Fruit fly (Drosophila melanogaster) whole organism, embryonic: ENCODE results near the gene CG14017.
A peak's percentile ranks its signal among the peaks of the same experiment; 100 is the strongest.

Experiments
- CG10654 ChIP-seq: fragments of 200-800 bp; sonication (Bioruptor generic); optimal IDR thresholded peaks from 2 replicates; lab custom pipeline; 2016; ENCODE audit warnings: missing biosample characterization, missing genetic modification characterization
- CG12219 ChIP-seq: fragments of 200-800 bp; sonication (Bioruptor generic); optimal IDR thresholded peaks from 3 replicates; lab custom pipeline; 2018; ENCODE audit warnings: missing biosample characterization, mild to moderate bottlenecking, missing genetic modification characterization
- CG13287 ChIP-seq: fragments of 200-800 bp; sonication (Bioruptor generic); IDR thresholded peaks from 2 replicates; pipeline ENCODE4 v1.3.6; 2022; ENCODE audit warnings: missing biosample characterization, missing genetic modification characterization; ENCODE audit not compliant: partially characterized antibody
- CG13296 ChIP-seq: fragments of 200-800 bp; sonication (Bioruptor generic); optimal IDR thresholded peaks from 3 replicates; lab custom pipeline; 2018; ENCODE audit warnings: missing biosample characterization, mild to moderate bottlenecking, missing genetic modification characterization
- CG13424 ChIP-seq: fragments of 200-800 bp; sonication (Bioruptor generic); optimal IDR thresholded peaks from 2 replicates; lab custom pipeline; 2019; ENCODE audit warnings: missing biosample characterization, mild to moderate bottlenecking, missing genetic modification characterization, moderate library complexity
- CG14667 ChIP-seq: fragments of 200-800 bp; sonication (Bioruptor generic); IDR thresholded peaks from 2 replicates; pipeline ENCODE4 v1.3.6; 2022; ENCODE audit warnings: missing biosample characterization, missing genetic modification characterization
- CG16863 ChIP-seq: fragments of 200-800 bp; sonication (Bioruptor generic); optimal IDR thresholded peaks from 3 replicates; lab custom pipeline; 2016; ENCODE audit warnings: missing biosample characterization, missing genetic modification characterization
- CG17385 ChIP-seq: fragments of 200-800 bp; sonication (Bioruptor generic); optimal IDR thresholded peaks from 3 replicates; lab custom pipeline; 2018; ENCODE audit warnings: missing biosample characterization, mild to moderate bottlenecking, missing genetic modification characterization
- CG31388 ChIP-seq: fragments of 200-800 bp; sonication (Bioruptor generic); optimal IDR thresholded peaks from 2 replicates; lab custom pipeline; 2016; ENCODE audit warnings: missing biosample characterization, missing genetic modification characterization
- CG3281 ChIP-seq: fragments of 200-800 bp; sonication (Bioruptor generic); optimal IDR thresholded peaks from 3 replicates; lab custom pipeline; 2017; ENCODE audit warnings: missing biosample characterization, mild to moderate bottlenecking, missing genetic modification characterization
- CG43689 ChIP-seq: fragments of 200-800 bp; sonication (Bioruptor generic); IDR thresholded peaks from 2 replicates; pipeline ENCODE4 v1.3.6; 2022; ENCODE audit warnings: missing biosample characterization, missing genetic modification characterization
- CG6254 ChIP-seq: fragments of 200-800 bp; sonication (Bioruptor generic); optimal IDR thresholded peaks from 3 replicates; lab custom pipeline; 2017; ENCODE audit warnings: mild to moderate bottlenecking, missing biosample characterization, missing genetic modification reagents, missing genetic modification characterization
- CG7839 ChIP-seq: fragments of 200-800 bp; sonication (Bioruptor generic); optimal IDR thresholded peaks from 3 replicates; lab custom pipeline; 2018; ENCODE audit warnings: missing biosample characterization, mild to moderate bottlenecking, missing genetic modification characterization, moderate library complexity
- CG7987 ChIP-seq: fragments of 200-800 bp; sonication (Bioruptor generic); optimal IDR thresholded peaks from 2 replicates; lab custom pipeline; 2018; ENCODE audit warnings: missing biosample characterization, mild to moderate bottlenecking, missing genetic modification characterization, moderate library complexity
- CG8089 ChIP-seq: fragments of 200-800 bp; sonication (Bioruptor generic); optimal IDR thresholded peaks from 3 replicates; lab custom pipeline; 2016; ENCODE audit warnings: missing biosample characterization, missing genetic modification characterization
- CG8765 ChIP-seq: fragments of 200-800 bp; sonication (Bioruptor generic); IDR thresholded peaks from 2 replicates; pipeline ENCODE4 v1.3.6; 2022; ENCODE audit warnings: missing biosample characterization, missing genetic modification characterization
- CG9609 ChIP-seq: fragments of 200-800 bp; sonication (Bioruptor generic); optimal IDR thresholded peaks from 3 replicates; lab custom pipeline; 2016; ENCODE audit warnings: missing biosample characterization, missing genetic modification characterization
- CG9932 ChIP-seq: fragments of 200-800 bp; sonication (Bioruptor generic); IDR thresholded peaks from 2 replicates; pipeline ENCODE4 v1.3.6; 2022; ENCODE audit warnings: missing biosample characterization, missing genetic modification characterization
- CHES-1-like ChIP-seq: fragments of 200-800 bp; sonication (Bioruptor generic); optimal IDR thresholded peaks from 2 replicates; lab custom pipeline; 2016; ENCODE audit warnings: missing biosample characterization, missing genetic modification characterization
- CTCF ChIP-seq: fragments of 200-800 bp; sonication (Bioruptor generic); optimal IDR thresholded peaks from 2 replicates; lab custom pipeline; 2017; ENCODE audit warnings: missing biosample characterization, mild to moderate bottlenecking, missing genetic modification characterization, moderate library complexity
- Dad ChIP-seq: fragments of 200-800 bp; sonication (Bioruptor generic); optimal IDR thresholded peaks from 3 replicates; lab custom pipeline; 2016; ENCODE audit warnings: missing biosample characterization, missing genetic modification characterization
- Dip2 ChIP-seq: fragments of 200-800 bp; sonication (Bioruptor generic); IDR thresholded peaks from 2 replicates; pipeline ENCODE4 v1.3.6; 2022; ENCODE audit warnings: missing biosample characterization, missing genetic modification characterization
- E2f1 ChIP-seq: fragments of 200-800 bp; sonication (Bioruptor generic); IDR thresholded peaks from 2 replicates; pipeline ENCODE4 v1.3.6; 2022; ENCODE audit warnings: missing biosample characterization, missing genetic modification characterization
- Ets97D ChIP-seq: fragments of 200-800 bp; sonication (Bioruptor generic); optimal IDR thresholded peaks from 3 replicates; lab custom pipeline; 2016; ENCODE audit warnings: missing biosample characterization, missing genetic modification characterization
- H2.0 ChIP-seq: fragments of 200-800 bp; sonication (Bioruptor generic); IDR thresholded peaks from 2 replicates; pipeline ENCODE4 v1.3.6; 2022; ENCODE audit warnings: missing biosample characterization, missing genetic modification characterization
- Hand ChIP-seq: fragments of 200-800 bp; sonication (Bioruptor generic); optimal IDR thresholded peaks from 2 replicates; lab custom pipeline; 2017; ENCODE audit warnings: mild to moderate bottlenecking, missing biosample characterization, missing genetic modification reagents, missing genetic modification characterization
- Hr3 ChIP-seq: fragments of 200-800 bp; sonication (Bioruptor generic); optimal IDR thresholded peaks from 3 replicates; lab custom pipeline; 2016; ENCODE audit warnings: missing biosample characterization, missing genetic modification characterization
- Jarid2 ChIP-seq: fragments of 200-800 bp; sonication (Bioruptor generic); optimal IDR thresholded peaks from 3 replicates; lab custom pipeline; 2017; ENCODE audit warnings: mild to moderate bottlenecking, missing biosample characterization, missing genetic modification reagents, missing genetic modification characterization
- MESR4 ChIP-seq: fragments of 200-800 bp; sonication (Bioruptor generic); optimal IDR thresholded peaks from 2 replicates; lab custom pipeline; 2018; ENCODE audit warnings: missing biosample characterization, mild to moderate bottlenecking, missing genetic modification characterization, moderate library complexity
- NC2β ChIP-seq: fragments of 200-800 bp; sonication (Bioruptor generic); optimal IDR thresholded peaks from 2 replicates; lab custom pipeline; 2016; ENCODE audit warnings: missing biosample characterization, missing genetic modification characterization
- Nf-YC ChIP-seq: fragments of 200-800 bp; optimal IDR thresholded peaks from 3 replicates; lab custom pipeline; 2019; ENCODE audit warnings: missing biosample characterization, mild to moderate bottlenecking, missing genetic modification characterization, moderate library complexity
- PHDP ChIP-seq: fragments of 200-800 bp; sonication (Bioruptor generic); optimal IDR thresholded peaks from 3 replicates; lab custom pipeline; 2018; ENCODE audit warnings: missing biosample characterization, mild to moderate bottlenecking, missing genetic modification characterization, moderate library complexity
- Rx ChIP-seq: fragments of 200-800 bp; sonication (Bioruptor generic); IDR thresholded peaks from 2 replicates; pipeline ENCODE4 v1.3.6; 2022; ENCODE audit warnings: missing biosample characterization, missing genetic modification characterization
- Sry-δ ChIP-seq: fragments of 200-800 bp; sonication (Bioruptor generic); optimal IDR thresholded peaks from 2 replicates; lab custom pipeline; 2016; ENCODE audit warnings: missing biosample characterization, missing genetic modification characterization
- Trl ChIP-seq, 3 experiments: fragments of >200 bp in 2 of 3; fragments of 200-800 bp in 1 of 3; sonication (Bioruptor generic) in 1 of 3; optimal IDR thresholded peaks; 2 replicates in 1 of 3; 3 replicates in 2 of 3; lab custom pipeline; 2016 to 2017; ENCODE audit warnings: missing biosample characterization in 1 of 3, missing genetic modification characterization in 1 of 3
- Vsx1 ChIP-seq: fragments of 200-800 bp; sonication (Bioruptor generic); optimal IDR thresholded peaks from 2 replicates; lab custom pipeline; 2017; ENCODE audit warnings: missing biosample characterization, mild to moderate bottlenecking, missing genetic modification characterization, missing genetic modification reagents
- ato ChIP-seq: fragments of 200-800 bp; sonication (Bioruptor generic); IDR thresholded peaks from 2 replicates; pipeline ENCODE4 v1.3.6; 2022; ENCODE audit warnings: missing biosample characterization, missing genetic modification characterization; ENCODE audit not compliant: partially characterized antibody
- bab2 ChIP-seq: fragments of 200-800 bp; sonication (Bioruptor generic); optimal IDR thresholded peaks from 2 replicates; lab custom pipeline; 2016; ENCODE audit warnings: missing biosample characterization, missing genetic modification characterization
- danr ChIP-seq: fragments of 200-800 bp; sonication (Bioruptor generic); IDR thresholded peaks from 2 replicates; pipeline ENCODE4 v1.3.6; 2022; ENCODE audit warnings: missing biosample characterization, missing genetic modification characterization
- exex ChIP-seq: fragments of 200-800 bp; sonication (Bioruptor generic); optimal IDR thresholded peaks from 4 replicates; lab custom pipeline; 2018; ENCODE audit warnings: missing biosample characterization, mild to moderate bottlenecking, missing genetic modification characterization, moderate library complexity
- gfzf ChIP-seq: fragments of 200-800 bp; sonication (Bioruptor generic); optimal IDR thresholded peaks from 2 replicates; lab custom pipeline; 2016; ENCODE audit warnings: missing biosample characterization, mild to moderate bottlenecking, missing genetic modification characterization, moderate library complexity
- gsb ChIP-seq: fragments of 200-800 bp; sonication (Bioruptor generic); IDR thresholded peaks from 2 replicates; pipeline ENCODE4 v1.3.6; 2022; ENCODE audit warnings: missing biosample characterization, missing genetic modification characterization
- kay ChIP-seq: fragments of 200-800 bp; sonication (Bioruptor generic); optimal IDR thresholded peaks from 2 replicates; lab custom pipeline; 2016; ENCODE audit warnings: missing biosample characterization, missing genetic modification characterization
- otp ChIP-seq: fragments of 200-800 bp; sonication (Bioruptor generic); IDR thresholded peaks from 3 replicates; pipeline ENCODE4, ENCODE4 v1.3.6; 2022; ENCODE audit warnings: missing biosample characterization, missing genetic modification characterization
- ranshi ChIP-seq: fragments of 200-800 bp; sonication (Bioruptor generic); IDR thresholded peaks from 2 replicates; pipeline ENCODE4 v1.3.6; 2022; ENCODE audit warnings: missing biosample characterization, missing genetic modification characterization
- slp2 ChIP-seq: fragments of 200-800 bp; sonication (Bioruptor generic); optimal IDR thresholded peaks from 2 replicates; lab custom pipeline; 2016; ENCODE audit warnings: missing biosample characterization, missing genetic modification characterization
- sug ChIP-seq: fragments of 200-800 bp; optimal IDR thresholded peaks from 2 replicates; lab custom pipeline; 2019; ENCODE audit warnings: missing biosample characterization, mild to moderate bottlenecking, missing genetic modification characterization, moderate library complexity
- tgo ChIP-seq: fragments of 200-800 bp; sonication (Bioruptor generic); IDR thresholded peaks from 3 replicates; pipeline ENCODE4 v1.3.6; 2022; ENCODE audit warnings: missing biosample characterization, missing genetic modification characterization
- trh ChIP-seq: fragments of 200-800 bp; sonication (Bioruptor generic); optimal IDR thresholded peaks from 2 replicates; lab custom pipeline; 2016; ENCODE audit warnings: missing biosample characterization, missing genetic modification characterization
- unpg ChIP-seq: fragments of 200-800 bp; sonication (Bioruptor generic); optimal IDR thresholded peaks from 3 replicates; lab custom pipeline; 2018; ENCODE audit warnings: missing biosample characterization, mild to moderate bottlenecking, missing genetic modification characterization, moderate library complexity

CG14017 gene

dm6 chr2L:5546518-5547287 lies 7.0 kb upstream of the CG14017 start, which contains the start of gene Oscillin (continued):
- TF ChIP-seq Sry-δ (GFP tag; lab: Kevin White, UChicago) = peak; percentile 32
- no peak for TF ChIP-seq otp (GFP tag; lab: Robert Waterston, UW)
- no peak for TF ChIP-seq Hand
- peak; percentile 73 for TF ChIP-seq kay (GFP tag; lab: Kevin White, UChicago)
- TF ChIP-seq H2.0 (GFP tag; lab: Robert Waterston, UW) = peak; percentile 84
- peak; percentile 89 for TF ChIP-seq CG17385 (GFP tag; lab: Kevin White, UChicago)
- TF ChIP-seq unpg = peak; percentile 88
- peak; percentile 83 for TF ChIP-seq ranshi
- no peak for TF ChIP-seq CG9609 (GFP tag; lab: Kevin White, UChicago)
- no peak for TF ChIP-seq gfzf (GFP tag; lab: Kevin White, UChicago)
- TF ChIP-seq Rx = peak; percentile 52; the same call in 1 of the 2 replicates
- TF ChIP-seq Dad (GFP tag; lab: Kevin White, UChicago) = peak; percentile 13
- TF ChIP-seq Hr3 = no peak
- TF ChIP-seq E2f1 (GFP tag; lab: Robert Waterston, UW) = peak; percentile 79
- no peak for TF ChIP-seq PHDP
- no peak for TF ChIP-seq Vsx1
- peak; percentile 59 for TF ChIP-seq CG13287 (GFP tag; lab: Robert Waterston, UW)
- no peak for TF ChIP-seq Jarid2 (GFP tag; lab: Kevin White, UChicago)
- TF ChIP-seq CG13424 = no peak
- TF ChIP-seq CG31388 = peak; percentile 31
- no peak for TF ChIP-seq CG8089 (GFP tag; lab: Kevin White, UChicago)
- TF ChIP-seq CG9932 = peak; percentile 72
- peak; percentile 54 to 55 for TF ChIP-seq Trl (optimal IDR thresholded peaks at IDR 0.05; lab: Kevin White, UChicago)
- peak; percentile 36 for TF ChIP-seq Trl (GFP tag; optimal IDR thresholded peaks at IDR 0.05; lab: Kevin White, UChicago)
- TF ChIP-seq CG12219 (GFP tag; lab: Kevin White, UChicago) = peak; percentile 49
- TF ChIP-seq slp2 (GFP tag; lab: Kevin White, UChicago) = peak; percentile 44
- peak; percentile 13 for TF ChIP-seq MESR4 (GFP tag; lab: Kevin White, UChicago)
- peak; percentile 51 for TF ChIP-seq exex
- TF ChIP-seq tgo (GFP tag; lab: Robert Waterston, UW) = peak; percentile 88
- no peak for TF ChIP-seq CHES-1-like (GFP tag; lab: Kevin White, UChicago)
- no peak for TF ChIP-seq CG8765
- peak; percentile 81; the same call in 1 of the 2 replicates for TF ChIP-seq ato
- TF ChIP-seq CG13296 (GFP tag; lab: Kevin White, UChicago) = peak; percentile 78
- peak; percentile 88 for TF ChIP-seq CG7839 (tag; lab: Kevin White, UChicago)
- peak; percentile 58 for TF ChIP-seq CG10654 (GFP tag; lab: Kevin White, UChicago)
- TF ChIP-seq CG43689 (GFP tag; lab: Robert Waterston, UW) = no peak
- no peak for TF ChIP-seq CG16863
- TF ChIP-seq Dip2 = no peak
- peak; percentile 66 for TF ChIP-seq sug (tag; lab: Kevin White, UChicago)
- TF ChIP-seq CG7987 = peak; percentile 44
- no peak for TF ChIP-seq Ets97D (GFP tag; lab: Kevin White, UChicago)
- no peak for TF ChIP-seq NC2β (GFP tag; lab: Kevin White, UChicago)
- TF ChIP-seq danr (GFP tag; lab: Robert Waterston, UW) = 0 out of 2 replicates have a peak, but pooled peaks have one; percentile 7
- peak; percentile 66 for TF ChIP-seq gsb (GFP tag; lab: Robert Waterston, UW)
- TF ChIP-seq bab2 (GFP tag; lab: Kevin White, UChicago) = peak; percentile 59
- peak; percentile 80 for TF ChIP-seq CG3281 (GFP tag; lab: Kevin White, UChicago)
- TF ChIP-seq trh (GFP tag; lab: Kevin White, UChicago) = peak; percentile 67
- peak; percentile 72 for TF ChIP-seq Nf-YC (tag; lab: Kevin White, UChicago)
- TF ChIP-seq CG6254 (GFP tag; lab: Kevin White, UChicago) = peak; percentile 85
- TF ChIP-seq CTCF (GFP tag; lab: Kevin White, UChicago) = peak; percentile 12
- peak; percentile 63 for TF ChIP-seq CG14667 (GFP tag; lab: Robert Waterston, UW)
